Worm (Caenorhabditis elegans) whole organism, L2 larva: ENCODE results near the gene amt-1.
A peak's percentile ranks its signal among the peaks of the same experiment; 100 is the strongest.

Source experiments
- C34F6.9 ChIP-seq: fragments of 150-350 bp; optimal IDR thresholded peaks from 2 replicates; lab custom pipeline; 2014; ENCODE audit warnings: missing biosample characterization, missing genetic modification characterization
- F13H6.1 ChIP-seq: sonication (generic microtip); optimal IDR thresholded peaks from 2 replicates; lab custom pipeline; 2016; ENCODE audit warnings: missing genetic modification characterization, missing compliant biosample characterization
- ZK546.5 ChIP-seq: sonication (generic microtip); optimal IDR thresholded peaks from 2 replicates; lab custom pipeline; 2017; ENCODE audit warnings: missing biosample characterization, missing genetic modification characterization
- blmp-1 ChIP-seq: sonication (generic microtip); optimal IDR thresholded peaks from 2 replicates; lab custom pipeline; 2017; ENCODE audit warnings: missing genetic modification characterization, mild to moderate bottlenecking, missing compliant biosample characterization, antibody characterized with exemption, moderate library complexity; ENCODE audit not compliant: insufficient read depth
- ceh-16 ChIP-seq: fragments of 150-350 bp; optimal IDR thresholded peaks from 2 replicates; lab custom pipeline; 2014; ENCODE audit warnings: missing biosample characterization, missing genetic modification characterization
- dmd-4 ChIP-seq: sonication (generic microtip); optimal IDR thresholded peaks from 2 replicates; lab custom pipeline; 2017; ENCODE audit warnings: missing biosample characterization, missing genetic modification characterization
- egl-27 ChIP-seq: sonication (generic microtip); optimal IDR thresholded peaks from 3 replicates; lab custom pipeline; 2017; ENCODE audit warnings: missing biosample characterization, missing genetic modification reagents, missing genetic modification characterization
- elt-1 ChIP-seq: fragments of 150-350 bp; optimal IDR thresholded peaks from 2 replicates; lab custom pipeline; 2014; ENCODE audit warnings: missing biosample characterization, missing genetic modification characterization
- elt-3 ChIP-seq: sonication (generic microtip); optimal IDR thresholded peaks from 2 replicates; lab custom pipeline; 2017; ENCODE audit warnings: missing biosample characterization, missing genetic modification characterization
- fos-1 ChIP-seq: fragments of 150-350 bp; optimal IDR thresholded peaks from 2 replicates; lab custom pipeline; 2014; ENCODE audit warnings: missing biosample characterization, missing genetic modification characterization
- gmeb-1 ChIP-seq: fragments of 150-350 bp; optimal IDR thresholded peaks from 2 replicates; lab custom pipeline; 2014; ENCODE audit warnings: missing biosample characterization, missing genetic modification characterization
- lin-39 ChIP-seq: fragments of 150-350 bp; optimal IDR thresholded peaks from 2 replicates; lab custom pipeline; 2014; ENCODE audit warnings: missing biosample characterization, missing genetic modification reagents, missing genetic modification characterization
- mdl-1 ChIP-seq, 2 experiments: fragments of 150-350 bp in 1 of 2; sonication (generic microtip) in 1 of 2; optimal IDR thresholded peaks; 2 replicates each; lab custom pipeline; 2017; ENCODE audit warnings: missing biosample characterization in 2 of 2, missing genetic modification characterization in 2 of 2
- nhr-10 ChIP-seq: sonication (generic microtip); optimal IDR thresholded peaks from 2 replicates; lab custom pipeline; 2017; ENCODE audit warnings: missing biosample characterization, missing genetic modification characterization
- nhr-12 ChIP-seq: fragments of 150-350 bp; optimal IDR thresholded peaks from 2 replicates; lab custom pipeline; 2014; ENCODE audit warnings: missing biosample characterization, missing genetic modification characterization
- nhr-129 ChIP-seq: fragments of 150-350 bp; optimal IDR thresholded peaks from 2 replicates; lab custom pipeline; 2014; ENCODE audit warnings: missing biosample characterization, missing genetic modification characterization
- nhr-21 ChIP-seq: fragments of 150-350 bp; optimal IDR thresholded peaks from 2 replicates; lab custom pipeline; 2014; ENCODE audit warnings: missing biosample characterization, missing genetic modification characterization
- nhr-23 ChIP-seq: fragments of 150-350 bp; optimal IDR thresholded peaks from 2 replicates; lab custom pipeline; 2014; ENCODE audit warnings: missing biosample characterization, missing genetic modification reagents, missing genetic modification characterization
- nhr-237 ChIP-seq: fragments of 150-350 bp; optimal IDR thresholded peaks from 2 replicates; lab custom pipeline; 2014; ENCODE audit warnings: missing biosample characterization, missing genetic modification characterization
- nhr-6 ChIP-seq: fragments of 150-350 bp; optimal IDR thresholded peaks from 2 replicates; lab custom pipeline; 2014; ENCODE audit warnings: missing biosample characterization, missing genetic modification characterization
- nhr-77 ChIP-seq: fragments of 150-350 bp; optimal IDR thresholded peaks from 2 replicates; lab custom pipeline; 2014; ENCODE audit warnings: missing biosample characterization, missing genetic modification characterization
- peb-1 ChIP-seq: fragments of 150-350 bp; optimal IDR thresholded peaks from 2 replicates; lab custom pipeline; 2014; ENCODE audit warnings: missing biosample characterization, missing genetic modification characterization
- sem-4 ChIP-seq: fragments of 150-350 bp; optimal IDR thresholded peaks from 2 replicates; lab custom pipeline; 2014; ENCODE audit warnings: missing biosample characterization, missing genetic modification reagents, missing genetic modification characterization
- skn-1 ChIP-seq: sonication (generic microtip); optimal IDR thresholded peaks from 2 replicates; lab custom pipeline; 2017; ENCODE audit warnings: missing biosample characterization, missing genetic modification characterization
- sma-9 ChIP-seq, 2 experiments: fragments of 150-350 bp in 1 of 2; sonication (generic microtip) in 1 of 2; optimal IDR thresholded peaks; 2 replicates each; lab custom pipeline; 2014 to 2016; ENCODE audit warnings: missing genetic modification characterization in 2 of 2, mild to moderate bottlenecking in 1 of 2, missing biosample characterization in 1 of 2, missing compliant biosample characterization in 1 of 2, missing genetic modification reagents in 1 of 2, moderate library complexity in 1 of 2
- unc-55 ChIP-seq: fragments of 150-350 bp; sonication (generic microtip); optimal IDR thresholded peaks from 3 replicates; lab custom pipeline; 2014; ENCODE audit warnings: missing biosample characterization, missing genetic modification reagents, missing genetic modification characterization
- unc-62 ChIP-seq: fragments of 150-350 bp; optimal IDR thresholded peaks from 2 replicates; lab custom pipeline; 2014; ENCODE audit warnings: missing biosample characterization, missing genetic modification reagents, missing genetic modification characterization
- ztf-1 ChIP-seq: fragments of 200-800 bp; sonication (Bioruptor generic); conservative IDR thresholded peaks from 2 replicates; pipeline ENCODE4 v1.3.6; 2022; ENCODE audit warnings: missing genetic modification characterization, missing compliant biosample characterization
- ztf-4 ChIP-seq: fragments of 150-350 bp; optimal IDR thresholded peaks from 2 replicates; lab custom pipeline; 2014; ENCODE audit warnings: missing biosample characterization, missing genetic modification characterization

The amt-1 gene

DNA sequence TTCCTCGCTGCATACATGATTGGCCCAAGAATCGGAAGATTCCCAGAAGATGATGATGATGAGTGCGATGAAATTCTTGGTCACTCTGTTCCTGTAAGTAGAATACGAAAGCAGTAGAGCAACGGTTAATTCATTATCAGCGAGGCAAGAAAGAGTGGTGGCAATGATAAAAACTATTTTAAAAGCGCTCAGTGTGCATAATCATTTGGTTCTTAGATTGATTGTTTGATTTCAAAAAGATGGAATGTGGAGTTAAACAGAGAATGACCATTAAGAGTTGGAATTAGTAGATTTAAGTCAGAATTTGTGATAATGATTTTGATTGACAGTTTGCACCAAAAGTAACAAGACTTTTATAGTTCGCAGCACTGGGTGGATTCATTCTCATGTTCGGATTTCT lies 4.1 kb upstream of the amt-1 start:
- TF ChIP-seq sma-9 (GFP tag; optimal IDR thresholded peaks at IDR 0.05; lab: Kevin White, UChicago), result peak; percentile 23
- TF ChIP-seq sma-9 (tag; optimal IDR thresholded peaks at IDR 0.05; lab: Kevin White, UChicago), result no peak
- TF ChIP-seq fos-1 (tag; lab: Kevin White, UChicago), result peak; percentile 29
- TF ChIP-seq unc-62 (GFP tag; lab: Kevin White, UChicago), result no peak

DNA sequence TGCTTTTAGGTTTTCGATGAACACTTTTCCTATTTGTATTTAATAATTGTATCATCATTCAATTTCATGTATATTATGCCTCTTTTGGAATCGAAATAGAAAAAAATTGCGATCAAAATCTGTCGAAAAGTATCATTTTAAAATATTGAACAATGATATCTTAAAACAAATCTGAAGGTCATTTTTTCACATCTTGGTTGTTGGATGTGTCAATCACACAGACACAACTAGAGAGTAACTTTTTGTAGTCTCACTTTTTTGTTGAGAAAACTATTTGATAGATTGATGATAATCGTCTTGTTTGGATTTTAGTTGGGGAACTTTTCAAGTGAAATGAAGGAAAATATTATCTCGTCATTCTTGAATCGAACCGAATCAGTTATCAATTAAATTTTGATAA lies 2.0 kb upstream of the amt-1 start:
- TF ChIP-seq egl-27 (tag; lab: Kevin White, UChicago), result no peak
- no peak for TF ChIP-seq ceh-16 (tag; lab: Kevin White, UChicago)
- TF ChIP-seq C34F6.9 (tag; lab: Kevin White, UChicago), result no peak
- TF ChIP-seq elt-3, result no peak
- peak; percentile 48 for TF ChIP-seq sma-9 (GFP tag; optimal IDR thresholded peaks at IDR 0.05; lab: Kevin White, UChicago)
- no peak for TF ChIP-seq sma-9 (tag; optimal IDR thresholded peaks at IDR 0.05; lab: Kevin White, UChicago)

DNA sequence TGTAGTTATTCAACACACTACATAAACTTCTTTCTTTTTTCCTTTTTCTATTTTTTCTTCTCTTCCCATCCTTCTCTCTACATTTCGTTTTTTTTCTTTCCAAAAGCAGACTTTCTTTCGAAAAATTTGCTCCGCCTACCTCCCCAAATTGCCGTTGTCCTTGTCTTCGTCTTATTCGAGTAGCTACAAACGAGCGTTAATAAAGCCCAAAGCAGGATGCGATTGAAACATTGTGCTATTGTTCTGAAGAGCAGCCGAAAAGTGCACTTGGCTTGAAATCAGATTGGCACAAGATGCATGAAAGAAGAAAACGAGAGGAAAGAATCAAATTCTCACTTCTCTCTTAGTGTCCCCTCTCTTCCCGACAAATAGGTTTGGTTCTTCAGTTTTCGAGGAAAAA lies 3.6 kb downstream of the amt-1 start:
- TF ChIP-seq nhr-21 (no peak), F13H6.1 (tag; lab: Kevin White, UChicago) (no peak), C34F6.9 (tag; lab: Kevin White, UChicago) (peak; percentile 7)

DNA sequence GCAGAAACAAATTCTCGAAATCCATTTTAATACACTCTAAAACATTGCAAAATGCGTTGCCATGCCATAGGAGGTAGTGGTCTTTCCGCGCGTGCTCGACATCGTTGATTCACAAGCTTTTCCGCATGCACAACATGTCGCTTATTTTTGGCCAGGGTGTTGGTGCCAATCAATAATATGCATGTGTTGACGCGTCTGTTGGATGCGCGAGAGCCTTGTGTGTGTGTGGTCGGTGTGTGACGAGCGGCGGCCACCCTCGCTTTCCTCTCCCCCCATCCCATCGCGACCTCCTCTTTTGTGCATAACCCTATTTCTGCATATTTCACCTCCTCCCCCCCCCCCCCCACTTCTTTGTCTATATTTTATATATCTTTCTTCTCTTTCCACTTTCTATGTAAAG lies 5.0 kb downstream of the amt-1 start:
- TF ChIP-seq unc-55 (peak; percentile 27), ztf-1 (no peak), nhr-237 (tag; lab: Kevin White, UChicago) (no peak), C34F6.9 (tag; lab: Kevin White, UChicago) (peak; percentile 16)

DNA sequence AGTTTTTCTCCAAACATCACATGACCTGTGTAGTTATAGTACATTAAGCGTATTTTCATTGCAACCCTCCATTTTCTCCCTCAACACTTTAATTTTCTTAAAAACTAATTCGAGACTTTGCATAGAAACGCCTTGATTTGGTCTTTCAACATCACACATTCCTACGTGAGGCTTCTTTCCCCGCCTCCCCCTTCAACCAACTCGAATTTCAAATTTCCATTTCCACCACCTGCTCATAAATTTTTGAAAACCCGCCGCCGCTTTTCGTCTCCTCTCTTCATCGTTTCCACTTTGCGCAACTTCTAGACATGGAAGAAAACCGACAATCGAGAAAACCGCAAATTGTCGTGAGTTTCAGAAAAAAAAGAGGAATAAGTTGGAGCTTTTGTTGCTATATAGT lies 6.7 kb downstream of the amt-1 start, which contains the start of gene C05E11.3:
TSS of gene C05E11.3 (plus strand) at position 301 of the 400 bp plus-strand sequence.
- TF ChIP-seq unc-55 (peak; percentile 44), nhr-12 (tag; lab: Kevin White, UChicago) (no peak), nhr-6 (tag; lab: Kevin White, UChicago) (no peak)
- TF ChIP-seq, all 48 proteins: peak for 1

DNA sequence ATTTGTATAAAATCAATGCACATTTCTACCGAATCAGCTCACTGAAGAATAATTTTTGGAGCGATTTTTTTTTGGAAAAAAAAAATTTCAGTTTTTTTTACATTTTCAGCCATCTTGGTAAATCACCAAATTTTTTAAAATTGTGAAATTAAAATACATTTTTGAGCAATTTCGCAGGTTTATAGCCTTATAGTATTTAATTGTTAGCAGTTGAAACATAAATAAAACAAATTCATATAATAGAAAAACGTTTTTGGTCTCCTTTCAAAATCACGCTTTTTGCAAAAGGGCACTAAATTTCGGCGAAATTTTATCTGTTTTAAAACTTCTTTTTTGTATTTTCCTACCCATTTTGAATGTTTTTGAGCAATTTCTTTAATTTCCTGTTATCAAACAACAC lies 7.3 kb downstream of the amt-1 start:
- TF ChIP-seq ZK546.5 (tag; lab: Kevin White, UChicago), result no peak

DNA sequence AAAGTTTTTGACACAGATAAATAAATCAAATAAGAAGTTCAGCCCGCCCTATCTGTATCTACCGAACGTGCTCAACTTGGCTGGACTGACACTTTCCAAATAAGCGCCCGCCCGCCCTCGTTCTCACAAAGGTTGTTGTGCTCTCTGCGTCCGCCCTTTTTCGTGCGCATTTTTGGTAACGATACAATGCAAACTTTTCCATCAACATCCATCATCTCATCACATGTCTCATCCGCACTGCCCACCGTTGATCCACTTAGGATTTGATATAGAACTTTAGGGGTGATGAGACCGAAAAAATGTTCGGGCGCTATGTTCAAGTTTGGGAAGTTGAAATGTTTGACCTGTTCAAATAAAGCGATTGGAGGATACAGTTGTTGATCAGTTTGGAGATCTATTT lies 14.3 kb downstream of the amt-1 start, which contains the start of gene C05E11.7:
TSS of gene C05E11.7 (minus strand) at position 101 of the 400 bp plus-strand sequence.
- TF ChIP-seq mdl-1 (tag; optimal IDR thresholded peaks at IDR 0.05; lab: Kevin White, UChicago) (no peak), nhr-77 (no peak), ztf-1 (no peak), skn-1 (no peak), elt-1 (tag; lab: Kevin White, UChicago) (no peak), nhr-23 (no peak), ceh-16 (tag; lab: Kevin White, UChicago) (no peak), nhr-10 (tag; lab: Kevin White, UChicago) (no peak), blmp-1 (tag; lab: Kevin White, UChicago) (no peak), dmd-4 (tag; lab: Kevin White, UChicago) (no peak), nhr-129 (tag; lab: Kevin White, UChicago) (no peak), ztf-4 (tag; lab: Kevin White, UChicago) (no peak), peb-1 (tag; lab: Kevin White, UChicago) (no peak)
- TF ChIP-seq, all 48 proteins: peak for 0

DNA sequence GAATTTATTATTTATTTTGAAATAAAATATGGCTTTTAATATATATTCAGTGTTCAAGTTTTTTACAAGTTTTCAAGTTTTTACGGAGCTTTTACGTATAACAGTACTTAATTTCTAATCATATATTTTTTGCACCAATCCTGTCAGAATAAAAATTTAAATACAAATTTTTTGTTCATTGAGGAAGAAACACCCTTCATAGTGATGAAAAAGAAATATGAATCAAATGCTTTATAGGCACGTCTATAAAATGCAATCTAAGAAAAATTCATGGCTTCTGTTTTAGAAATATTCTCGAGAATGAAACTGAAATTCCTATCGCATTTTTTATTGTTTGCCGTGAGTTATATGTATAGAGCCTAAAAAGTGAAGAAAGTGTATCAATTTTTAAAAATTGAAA lies 15.4 kb downstream of the amt-1 start, which contains the start of gene C05E11.2:
TSS of gene C05E11.2 (plus strand) at position 301 of the 400 bp plus-strand sequence.
- TF ChIP-seq sem-4 (tag; lab: Kevin White, UChicago) (no peak), gmeb-1 (tag; lab: Kevin White, UChicago) (no peak), lin-39 (no peak), elt-3 (no peak), nhr-6 (tag; lab: Kevin White, UChicago) (no peak)
